Worm (Caenorhabditis elegans) whole organism, young adult: Measurements from ENCODE around the gene fbxa-137.

Source experiments
- B0035.1 ChIP-seq: sonication (generic microtip); optimal IDR thresholded peaks from 2 replicates; lab custom pipeline; 2016; ENCODE audit warnings: missing genetic modification characterization, mild to moderate bottlenecking, missing compliant biosample characterization, missing genotype, missing genetic modification reagents
- F33H1.4 ChIP-seq: fragments of 200-800 bp; sonication (Bioruptor generic); IDR thresholded peaks from 2 replicates; pipeline ENCODE4 v1.3.6; 2022; ENCODE audit warnings: missing genetic modification reagents, missing genetic modification characterization, missing compliant biosample characterization
- F37B4.10 ChIP-seq: fragments of 200-800 bp; sonication (Bioruptor generic); IDR thresholded peaks from 2 replicates; pipeline ENCODE4 v1.3.6; 2022; ENCODE audit warnings: missing genetic modification characterization, missing compliant biosample characterization
- F49E8.2 ChIP-seq: sonication (generic microtip); optimal IDR thresholded peaks from 3 replicates; lab custom pipeline; 2017; ENCODE audit warnings: missing genetic modification characterization, mild to moderate bottlenecking, missing compliant biosample characterization, antibody characterized with exemption, moderate library complexity; ENCODE audit not compliant: insufficient read depth
- F57A8.1 ChIP-seq: fragments of 200-800 bp; sonication (Bioruptor generic); optimal IDR thresholded peaks from 2 replicates; lab custom pipeline; 2018; ENCODE audit warnings: mild to moderate bottlenecking, missing genetic modification characterization, moderate library complexity, missing compliant biosample characterization
- Y53G8AR.9 ChIP-seq: fragments of 200-800 bp; sonication (Bioruptor generic); conservative IDR thresholded peaks from 2 replicates; pipeline ENCODE4 v1.3.6; 2022; ENCODE audit warnings: missing genetic modification reagents, missing genetic modification characterization, missing compliant biosample characterization
- ZK185.1 ChIP-seq: sonication (generic microtip); optimal IDR thresholded peaks from 2 replicates; lab custom pipeline; 2016; ENCODE audit warnings: mild to moderate bottlenecking, missing genetic modification characterization, missing compliant biosample characterization; ENCODE audit not compliant: poor library complexity, severe bottlenecking
- attf-3 ChIP-seq: fragments of 200-800 bp; sonication (Bioruptor generic); conservative IDR thresholded peaks from 2 replicates; pipeline ENCODE4 v1.3.6; 2022; ENCODE audit warnings: missing genetic modification reagents, missing genetic modification characterization, missing compliant biosample characterization
- ccch-3 ChIP-seq: fragments of 200-800 bp; sonication (Bioruptor generic); optimal IDR thresholded peaks from 2 replicates; lab custom pipeline; 2018; ENCODE audit warnings: mild to moderate bottlenecking, missing genetic modification characterization, missing compliant biosample characterization
- cebp-1 ChIP-seq, 2 experiments: fragments of 200-800 bp in 1 of 2; sonication (Bioruptor generic) in 1 of 2; sonication (generic microtip) in 1 of 2; IDR thresholded peaks in 1 of 2; optimal IDR thresholded peaks in 1 of 2; 2 replicates each; pipeline versions ENCODE4 v1.3.6 to Lab custom; 2017 to 2022; ENCODE audit warnings: missing compliant biosample characterization in 2 of 2, missing genetic modification characterization in 2 of 2, mild to moderate bottlenecking in 1 of 2, missing genetic modification reagents in 1 of 2, moderate library complexity in 1 of 2
- ceh-100 ChIP-seq: fragments of 200-800 bp; sonication (Bioruptor generic); IDR thresholded peaks from 2 replicates; pipeline ENCODE4 v1.3.6; 2022; ENCODE audit warnings: missing genetic modification reagents, missing genetic modification characterization, missing compliant biosample characterization
- ceh-27 ChIP-seq: fragments of 200-800 bp; sonication (Bioruptor generic); optimal IDR thresholded peaks from 2 replicates; lab custom pipeline; 2018; ENCODE audit warnings: mild to moderate bottlenecking, missing genetic modification characterization, moderate library complexity, missing compliant biosample characterization
- die-1 ChIP-seq: sonication (generic microtip); optimal IDR thresholded peaks from 2 replicates; lab custom pipeline; 2016; ENCODE audit warnings: missing genotype, mild to moderate bottlenecking, missing genetic modification characterization, missing compliant biosample characterization
- dpl-1 ChIP-seq: fragments of 150-350 bp; optimal IDR thresholded peaks from 2 replicates; lab custom pipeline; 2014; ENCODE audit warnings: missing biosample characterization, missing genetic modification reagents, missing genetic modification characterization
- egrh-3 ChIP-seq: fragments of 200-800 bp; sonication (Bioruptor generic); IDR thresholded peaks from 2 replicates; pipeline ENCODE4 v1.3.6; 2022; ENCODE audit warnings: missing genetic modification reagents, missing genetic modification characterization, missing compliant biosample characterization
- gei-17 ChIP-seq: fragments of 200-800 bp; sonication (Bioruptor generic); optimal IDR thresholded peaks from 2 replicates; lab custom pipeline; 2018; ENCODE audit warnings: mild to moderate bottlenecking, missing genetic modification characterization, missing compliant biosample characterization
- lin-26 ChIP-seq: fragments of 200-800 bp; sonication (Bioruptor generic); IDR thresholded peaks from 2 replicates; pipeline ENCODE4 v1.3.6; 2022; ENCODE audit warnings: missing genetic modification reagents, missing genetic modification characterization, missing compliant biosample characterization
- lin-35 ChIP-seq, 3 experiments: fragments of 150-350 bp in 2 of 3; sonication (generic microtip) in 1 of 3; optimal IDR thresholded peaks; 2 replicates each; lab custom pipeline; 2014 to 2018; ENCODE audit warnings: missing biosample characterization in 3 of 3, missing genetic modification characterization in 3 of 3, missing genetic modification reagents in 3 of 3
- lsy-27 ChIP-seq: sonication (generic microtip); optimal IDR thresholded peaks from 2 replicates; lab custom pipeline; 2017; ENCODE audit warnings: missing genetic modification characterization, mild to moderate bottlenecking, missing compliant biosample characterization, antibody characterized with exemption, missing genotype, borderline replicate concordance; ENCODE audit not compliant: insufficient read depth
- madf-10 ChIP-seq: sonication (generic microtip); optimal IDR thresholded peaks from 2 replicates; lab custom pipeline; 2016; ENCODE audit warnings: mild to moderate bottlenecking, missing genetic modification characterization, missing compliant biosample characterization
- mel-28 ChIP-seq: sonication (generic microtip); optimal IDR thresholded peaks from 2 replicates; lab custom pipeline; 2016; ENCODE audit warnings: borderline replicate concordance, mild to moderate bottlenecking, missing genetic modification characterization, missing compliant biosample characterization
- mes-4 ChIP-seq: sonication (generic microtip); optimal IDR thresholded peaks from 2 replicates; lab custom pipeline; 2016; ENCODE audit warnings: missing genotype, missing genetic modification characterization, missing compliant biosample characterization
- nfyb-1 ChIP-seq: fragments of 200-800 bp; sonication (Bioruptor generic); IDR thresholded peaks from 2 replicates; pipeline ENCODE4 v1.3.6; 2022; ENCODE audit warnings: missing genetic modification reagents, missing genetic modification characterization, missing compliant biosample characterization
- rec-8 ChIP-seq, 2 experiments: sonication (generic microtip); optimal IDR thresholded peaks; 2 replicates each; lab custom pipeline; 2016; ENCODE audit warnings: mild to moderate bottlenecking in 2 of 2, missing genetic modification characterization in 2 of 2, missing genetic modification reagents in 2 of 2, missing genotype in 2 of 2, missing biosample characterization in 1 of 2, missing compliant biosample characterization in 1 of 2, moderate library complexity in 1 of 2
- rpc-1 ChIP-seq, 2 experiments: fragments of 150-350 bp in 1 of 2; sonication (generic microtip) in 1 of 2; optimal IDR thresholded peaks; 2 replicates each; lab custom pipeline; 2014 to 2018; ENCODE audit warnings: missing biosample characterization in 1 of 2, missing genetic modification characterization in 1 of 2, missing genetic modification reagents in 1 of 2, missing genotype in 1 of 2
- sea-2 ChIP-seq: fragments of 200-800 bp; sonication (Bioruptor generic); IDR thresholded peaks from 2 replicates; pipeline ENCODE4 v1.3.6; 2022; ENCODE audit warnings: missing genetic modification characterization, missing compliant biosample characterization
- snpc-1.1 ChIP-seq: sonication (generic microtip); optimal IDR thresholded peaks from 2 replicates; lab custom pipeline; 2017; ENCODE audit warnings: missing genetic modification characterization, mild to moderate bottlenecking, missing compliant biosample characterization, antibody characterized with exemption, moderate library complexity, missing genotype, missing genetic modification reagents; ENCODE audit not compliant: insufficient read depth
- zfh-2 ChIP-seq: fragments of 200-800 bp; sonication (Bioruptor generic); conservative IDR thresholded peaks from 2 replicates; pipeline ENCODE4 v1.3.6; 2022; ENCODE audit warnings: missing genetic modification reagents, missing genetic modification characterization, missing compliant biosample characterization
- ztf-26 ChIP-seq: sonication (generic microtip); optimal IDR thresholded peaks from 2 replicates; lab custom pipeline; 2017; ENCODE audit warnings: missing genetic modification characterization, missing compliant biosample characterization
- ztf-28 ChIP-seq: fragments of 200-800 bp; sonication (Bioruptor generic); IDR thresholded peaks from 2 replicates; pipeline ENCODE4 v1.3.6; 2022; ENCODE audit warnings: missing genetic modification reagents, missing genetic modification characterization, missing compliant biosample characterization
- ztf-6 ChIP-seq: fragments of 200-800 bp; sonication (Bioruptor generic); IDR thresholded peaks from 2 replicates; pipeline ENCODE4 v1.3.6; 2022; ENCODE audit warnings: missing genetic modification reagents, missing genetic modification characterization, missing compliant biosample characterization

fbxa-137 gene

DNA sequence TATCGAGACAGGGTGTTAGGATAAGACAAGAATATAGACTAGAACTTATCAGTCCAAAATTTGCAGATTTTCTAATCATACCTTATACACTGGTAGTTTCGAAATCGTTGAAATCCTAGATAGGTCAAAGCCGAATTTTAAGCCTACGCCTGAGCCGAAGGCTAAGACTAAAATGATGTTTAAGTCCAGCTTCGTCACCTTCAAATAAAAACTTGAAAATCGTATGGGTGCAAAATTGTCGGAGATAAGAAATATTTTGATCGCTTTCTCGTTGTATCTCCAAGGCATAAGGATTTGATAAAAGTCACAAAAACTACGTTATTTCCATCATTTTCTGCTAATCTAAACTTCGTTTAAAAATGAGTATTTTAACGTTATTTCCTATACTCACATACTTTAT, 18.0 kb upstream of the fbxa-137 start, which contains the start of gene F41B5.12:
Gene F41B5.12, plus strand, starts transcription at position 301 of the 400 bp plus-strand sequence.
- TF ChIP-seq F33H1.4 (GFP tag; lab: Robert Waterston, UW): no peak
- no peak for TF ChIP-seq Y53G8AR.9 (GFP tag; lab: Robert Waterston, UW)
- no peak for TF ChIP-seq ceh-100 (GFP tag; lab: Robert Waterston, UW)
- no peak for TF ChIP-seq F57A8.1 (GFP tag; lab: Kevin White, UChicago)
- TF ChIP-seq attf-3 (GFP tag; lab: Robert Waterston, UW): no peak
- TF ChIP-seq madf-10 (tag; lab: Kevin White, UChicago): no peak
- no peak for TF ChIP-seq mel-28
- no peak for TF ChIP-seq F49E8.2 (tag; lab: Kevin White, UChicago)
- TF ChIP-seq ztf-28 (GFP tag; lab: Robert Waterston, UW): no peak
- no peak for TF ChIP-seq ccch-3 (GFP tag; lab: Kevin White, UChicago)
- no peak for TF ChIP-seq lin-26
- no peak for TF ChIP-seq snpc-1.1 (tag; lab: Kevin White, UChicago)
- TF ChIP-seq gei-17 (GFP tag; lab: Kevin White, UChicago): no peak
- no peak for TF ChIP-seq sea-2 (GFP tag; lab: Robert Waterston, UW)

DNA sequence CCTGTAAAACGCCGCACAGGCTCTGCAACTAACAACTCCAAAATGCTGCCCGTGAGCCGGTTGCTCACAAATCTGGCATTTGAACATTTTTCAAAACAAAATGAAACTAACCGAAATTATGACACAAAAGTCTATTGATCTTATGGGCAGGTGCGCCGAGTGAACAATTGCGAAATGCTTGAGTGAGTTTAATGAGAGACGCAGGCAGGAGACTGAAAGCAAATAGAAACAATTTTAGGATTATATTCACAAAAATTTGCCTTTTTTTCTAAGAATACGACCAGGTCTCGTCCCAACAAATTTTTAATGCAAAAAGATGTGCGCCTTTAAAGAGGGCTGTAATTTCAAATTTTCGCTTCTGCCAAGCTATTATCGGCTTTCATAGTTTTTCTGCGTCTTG, 14.2 kb upstream of the fbxa-137 start, which contains the start of gene nhr-183:
Gene nhr-183, minus strand, starts transcription at position 180 of the 400 bp plus-strand sequence.
- TF ChIP-seq lin-35 (GFP tag; optimal IDR thresholded peaks at IDR 0.05; lab: Kevin White, UChicago): no peak
- TF ChIP-seq F33H1.4 (GFP tag; lab: Robert Waterston, UW): no peak
- TF ChIP-seq dpl-1 (GFP tag; lab: Kevin White, UChicago): no peak
- TF ChIP-seq egrh-3 (GFP tag; lab: Robert Waterston, UW): no peak
- peak; percentile 69; the same call in 1 of the 2 replicates for TF ChIP-seq cebp-1 (GFP tag; IDR thresholded peaks at IDR 0.05; lab: Robert Waterston, UW)
- TF ChIP-seq cebp-1 (tag; optimal IDR thresholded peaks at IDR 0.05; lab: Kevin White, UChicago): peak; percentile 90

DNA sequence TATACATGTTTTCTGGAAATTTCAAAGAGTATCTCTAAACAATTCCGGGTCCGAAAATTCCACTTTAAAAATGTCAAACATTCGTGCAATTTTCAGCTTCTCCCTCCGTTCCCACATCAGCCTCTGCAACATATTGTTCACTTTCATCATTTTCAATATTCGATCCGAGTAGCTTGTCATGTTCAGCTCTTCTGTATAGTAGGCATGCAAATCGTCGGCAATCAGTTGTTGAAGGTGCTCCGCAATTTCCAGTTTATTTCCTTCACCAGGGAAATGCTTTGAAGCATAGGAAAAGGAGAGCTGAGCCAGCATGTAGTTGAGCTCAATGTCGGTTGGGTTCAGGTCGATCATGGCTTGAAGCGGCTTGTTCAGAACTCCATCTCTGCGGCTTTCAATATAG, 13.7 kb upstream of the fbxa-137 start:
- TF ChIP-seq cebp-1 (GFP tag; IDR thresholded peaks at IDR 0.05; lab: Robert Waterston, UW): no peak
- no peak for TF ChIP-seq cebp-1 (tag; optimal IDR thresholded peaks at IDR 0.05; lab: Kevin White, UChicago)
- no peak for TF ChIP-seq rec-8 (tag; optimal IDR thresholded peaks at IDR 0.05; lab: Kevin White, UChicago)
- TF ChIP-seq ceh-27: no peak
- TF ChIP-seq ztf-6 (GFP tag; lab: Robert Waterston, UW): no peak
- no peak for TF ChIP-seq ztf-26 (tag; lab: Kevin White, UChicago)
- TF ChIP-seq rpc-1 (optimal IDR thresholded peaks at IDR 0.05; lab: Kevin White, UChicago): no peak
- TF ChIP-seq rpc-1 (tag; optimal IDR thresholded peaks at IDR 0.05; lab: Kevin White, UChicago): no peak
- TF ChIP-seq madf-10 (tag; lab: Kevin White, UChicago): no peak
- no peak for TF ChIP-seq ztf-28 (GFP tag; lab: Robert Waterston, UW)
- no peak for TF ChIP-seq mes-4 (tag; lab: Kevin White, UChicago)
- TF ChIP-seq lsy-27 (tag; lab: Kevin White, UChicago): no peak
- no peak for TF ChIP-seq ZK185.1 (tag; lab: Kevin White, UChicago)
- no peak for TF ChIP-seq F37B4.10 (GFP tag; lab: Robert Waterston, UW)
- TF ChIP-seq zfh-2 (GFP tag; lab: Robert Waterston, UW): no peak
- TF ChIP-seq nfyb-1: no peak
- no peak for TF ChIP-seq sea-2 (GFP tag; lab: Robert Waterston, UW)
- TF ChIP-seq die-1: no peak
- no peak for TF ChIP-seq B0035.1 (tag; lab: Kevin White, UChicago)
